Worm (Caenorhabditis elegans) whole organism, L3 larva: ENCODE measurements around the gene F45H10.5.

Experiments
- R02D3.7 ChIP-seq: fragments of 150-350 bp; optimal IDR thresholded peaks from 2 replicates; lab custom pipeline; 2014; ENCODE audit warnings: missing biosample characterization, missing genetic modification characterization
- ZK546.5 ChIP-seq: sonication (generic microtip); optimal IDR thresholded peaks from 2 replicates; lab custom pipeline; 2017; ENCODE audit warnings: missing biosample characterization, missing genetic modification characterization
- aly-2 ChIP-seq: fragments of 150-350 bp; optimal IDR thresholded peaks from 2 replicates; lab custom pipeline; 2014; ENCODE audit warnings: missing biosample characterization, missing genetic modification characterization
- ama-1 ChIP-seq: fragments of 150-350 bp; optimal IDR thresholded peaks from 2 replicates; lab custom pipeline; 2018
- ceh-16 ChIP-seq: sonication (generic microtip); optimal IDR thresholded peaks from 2 replicates; lab custom pipeline; 2017; ENCODE audit warnings: missing biosample characterization, missing genetic modification characterization
- ceh-28 ChIP-seq: fragments of 150-350 bp; optimal IDR thresholded peaks from 2 replicates; lab custom pipeline; 2014; ENCODE audit warnings: missing biosample characterization, missing genetic modification reagents, missing genetic modification characterization
- ceh-82 ChIP-seq: fragments of 150-350 bp; optimal IDR thresholded peaks from 2 replicates; lab custom pipeline; 2014; ENCODE audit warnings: missing biosample characterization, missing genetic modification characterization
- ceh-9 ChIP-seq: sonication (generic microtip); optimal IDR thresholded peaks from 2 replicates; lab custom pipeline; 2018; ENCODE audit warnings: missing biosample characterization, missing genetic modification characterization
- egl-27 ChIP-seq: sonication (generic microtip); optimal IDR thresholded peaks from 4 replicates; lab custom pipeline; 2017; ENCODE audit warnings: missing biosample characterization, missing genetic modification reagents, missing genetic modification characterization
- egl-5 ChIP-seq: fragments of 150-350 bp; optimal IDR thresholded peaks from 2 replicates; lab custom pipeline; 2017; ENCODE audit warnings: missing biosample characterization, missing genetic modification reagents, missing genetic modification characterization, inconsistent platforms
- elt-1 ChIP-seq: fragments of 150-350 bp; optimal IDR thresholded peaks from 2 replicates; lab custom pipeline; 2014; ENCODE audit warnings: missing biosample characterization, missing genetic modification characterization
- elt-2 ChIP-seq: sonication (generic microtip); optimal IDR thresholded peaks from 2 replicates; lab custom pipeline; 2016; ENCODE audit warnings: missing genetic modification reagents, mild to moderate bottlenecking, missing genetic modification characterization, missing compliant biosample characterization
- elt-3 ChIP-seq, 3 experiments: fragments of 150-350 bp in 1 of 3; sonication (generic microtip) in 2 of 3; optimal IDR thresholded peaks; 2 replicates in 2 of 3; 4 replicates in 1 of 3; lab custom pipeline; 2014 to 2017; ENCODE audit warnings: missing biosample characterization in 3 of 3, missing genetic modification characterization in 3 of 3
- eor-1 ChIP-seq, 2 experiments: fragments of 150-350 bp; optimal IDR thresholded peaks; 2 replicates each; lab custom pipeline; 2014 to 2018; ENCODE audit warnings: missing biosample characterization in 2 of 2, missing genetic modification characterization in 2 of 2
- fkh-2 ChIP-seq: fragments of 150-350 bp; optimal IDR thresholded peaks from 2 replicates; lab custom pipeline; 2014; ENCODE audit warnings: missing biosample characterization, missing genetic modification reagents, missing genetic modification characterization
- fos-1 ChIP-seq: fragments of 150-350 bp; optimal IDR thresholded peaks from 2 replicates; lab custom pipeline; 2014; ENCODE audit warnings: missing biosample characterization, missing genetic modification characterization
- hmg-11 ChIP-seq: sonication (generic microtip); optimal IDR thresholded peaks from 2 replicates; lab custom pipeline; 2016; ENCODE audit warnings: missing genetic modification characterization, missing compliant biosample characterization
- jun-1 ChIP-seq: fragments of 150-350 bp; optimal IDR thresholded peaks from 2 replicates; lab custom pipeline; 2014; ENCODE audit warnings: missing biosample characterization, missing genetic modification reagents, missing genetic modification characterization
- lin-15B ChIP-seq: fragments of 150-350 bp; optimal IDR thresholded peaks from 2 replicates; lab custom pipeline; 2014; ENCODE audit warnings: missing biosample characterization, missing genetic modification characterization
- lin-39 ChIP-seq: fragments of 150-350 bp; optimal IDR thresholded peaks from 2 replicates; lab custom pipeline; 2018; ENCODE audit warnings: missing biosample characterization, missing genetic modification reagents, missing genetic modification characterization
- mdl-1 ChIP-seq: fragments of 150-350 bp; optimal IDR thresholded peaks from 2 replicates; lab custom pipeline; 2014; ENCODE audit warnings: missing biosample characterization, missing genetic modification characterization
- mml-1 ChIP-seq: fragments of 150-350 bp; sonication (generic microtip); optimal IDR thresholded peaks from 3 replicates; lab custom pipeline; 2014; ENCODE audit warnings: missing biosample characterization, missing genetic modification characterization
- nfya-1 ChIP-seq: sonication (generic microtip); optimal IDR thresholded peaks from 2 replicates; lab custom pipeline; 2017; ENCODE audit warnings: missing genetic modification characterization, mild to moderate bottlenecking, missing compliant biosample characterization, antibody characterized with exemption, moderate library complexity; ENCODE audit not compliant: insufficient read depth
- nhr-11 ChIP-seq: fragments of 150-350 bp; optimal IDR thresholded peaks from 2 replicates; lab custom pipeline; 2014; ENCODE audit warnings: missing biosample characterization, missing genetic modification characterization
- nhr-12 ChIP-seq: fragments of 150-350 bp; optimal IDR thresholded peaks from 2 replicates; lab custom pipeline; 2014; ENCODE audit warnings: missing biosample characterization, missing genetic modification characterization
- nhr-23 ChIP-seq: fragments of 150-350 bp; optimal IDR thresholded peaks from 2 replicates; lab custom pipeline; 2014; ENCODE audit warnings: missing biosample characterization, missing genetic modification reagents, missing genetic modification characterization
- nhr-237 ChIP-seq: fragments of 150-350 bp; optimal IDR thresholded peaks from 2 replicates; lab custom pipeline; 2014; ENCODE audit warnings: missing biosample characterization, missing genetic modification characterization
- nhr-25 ChIP-seq: sonication (generic microtip); optimal IDR thresholded peaks from 2 replicates; lab custom pipeline; 2017; ENCODE audit warnings: missing biosample characterization, missing genetic modification characterization
- nhr-28 ChIP-seq: fragments of 150-350 bp; optimal IDR thresholded peaks from 2 replicates; lab custom pipeline; 2014; ENCODE audit warnings: missing biosample characterization, missing genetic modification characterization
- nhr-43 ChIP-seq: sonication (generic microtip); optimal IDR thresholded peaks from 2 replicates; lab custom pipeline; 2016; ENCODE audit warnings: mild to moderate bottlenecking, missing genetic modification characterization, missing compliant biosample characterization; ENCODE audit not compliant: poor library complexity, severe bottlenecking
- nhr-67 ChIP-seq: fragments of 150-350 bp; optimal IDR thresholded peaks from 2 replicates; lab custom pipeline; 2014; ENCODE audit warnings: missing biosample characterization, missing genetic modification characterization
- nhr-76 ChIP-seq: fragments of 150-350 bp; sonication (generic microtip); optimal IDR thresholded peaks from 5 replicates; lab custom pipeline; 2014; ENCODE audit warnings: missing biosample characterization, missing genetic modification characterization
- nhr-77 ChIP-seq: fragments of 150-350 bp; optimal IDR thresholded peaks from 2 replicates; lab custom pipeline; 2014; ENCODE audit warnings: missing biosample characterization, missing genetic modification characterization
- pha-4 ChIP-seq: fragments of 150-350 bp; optimal IDR thresholded peaks from 2 replicates; lab custom pipeline; 2014; ENCODE audit warnings: missing biosample characterization, missing genetic modification reagents, missing genetic modification characterization
- pqm-1 ChIP-seq: fragments of 150-350 bp; optimal IDR thresholded peaks from 2 replicates; lab custom pipeline; 2017; ENCODE audit warnings: missing biosample characterization, missing genetic modification characterization, inconsistent platforms
- sea-2 ChIP-seq: fragments of 150-350 bp; sonication (generic microtip); optimal IDR thresholded peaks from 4 replicates; lab custom pipeline; 2014; ENCODE audit warnings: missing biosample characterization, missing genetic modification reagents, missing genetic modification characterization
- skn-1 ChIP-seq: fragments of 150-350 bp; optimal IDR thresholded peaks from 2 replicates; lab custom pipeline; 2014; ENCODE audit warnings: missing biosample characterization, missing genetic modification characterization
- tbx-2 ChIP-seq: sonication (generic microtip); optimal IDR thresholded peaks from 2 replicates; lab custom pipeline; 2016; ENCODE audit warnings: mild to moderate bottlenecking, missing genetic modification characterization, missing compliant biosample characterization
- unc-39 ChIP-seq: sonication (generic microtip); optimal IDR thresholded peaks from 4 replicates; lab custom pipeline; 2017; ENCODE audit warnings: missing biosample characterization, missing genetic modification characterization
- zag-1 ChIP-seq: fragments of 150-350 bp; optimal IDR thresholded peaks from 2 replicates; lab custom pipeline; 2014; ENCODE audit warnings: missing biosample characterization, missing genetic modification characterization

F45H10.5 gene

DNA sequence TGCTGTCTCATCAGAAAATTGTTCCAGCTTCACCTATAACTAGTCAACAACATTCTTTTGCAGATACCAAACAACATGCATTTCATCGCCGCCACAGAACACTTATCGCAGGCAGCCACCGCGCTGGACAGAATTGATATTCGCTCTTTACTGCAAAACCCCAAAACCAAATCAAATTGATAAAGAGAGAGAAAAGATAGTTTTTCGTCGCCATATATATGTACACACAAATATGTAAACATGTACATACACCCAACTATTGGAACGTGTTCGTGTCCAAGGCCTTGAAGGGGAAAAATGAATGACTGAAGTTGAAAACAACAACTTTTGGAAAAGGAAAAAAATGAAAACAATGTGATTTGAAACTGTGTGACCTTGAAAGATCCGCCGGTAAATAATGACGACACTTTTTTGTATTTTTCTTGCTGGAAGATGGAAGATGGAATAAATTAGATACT, 36.3 kb upstream of the F45H10.5 start:
- TF ChIP-seq pha-4 (peak; percentile 89), jun-1 (tag; lab: Kevin White, UChicago) (peak; percentile 73), skn-1 (tag; lab: Kevin White, UChicago) (peak; percentile 28), pqm-1 (tag; lab: Kevin White, UChicago) (peak; percentile 87), elt-2 (tag; lab: Kevin White, UChicago) (peak; percentile 93), nfya-1 (tag; lab: Kevin White, UChicago) (peak; percentile 24), lin-15B (no peak), nhr-43 (tag; lab: Kevin White, UChicago) (peak; percentile 33), hmg-11 (tag; lab: Kevin White, UChicago) (no peak), elt-3 (tag; optimal IDR thresholded peaks at IDR 0.05; lab: Kevin White, UChicago) (peak in 1 of 3 experiments; percentile 26), nhr-12 (tag; lab: Kevin White, UChicago) (no peak), nhr-25 (tag; lab: Kevin White, UChicago) (peak; percentile 76)

DNA sequence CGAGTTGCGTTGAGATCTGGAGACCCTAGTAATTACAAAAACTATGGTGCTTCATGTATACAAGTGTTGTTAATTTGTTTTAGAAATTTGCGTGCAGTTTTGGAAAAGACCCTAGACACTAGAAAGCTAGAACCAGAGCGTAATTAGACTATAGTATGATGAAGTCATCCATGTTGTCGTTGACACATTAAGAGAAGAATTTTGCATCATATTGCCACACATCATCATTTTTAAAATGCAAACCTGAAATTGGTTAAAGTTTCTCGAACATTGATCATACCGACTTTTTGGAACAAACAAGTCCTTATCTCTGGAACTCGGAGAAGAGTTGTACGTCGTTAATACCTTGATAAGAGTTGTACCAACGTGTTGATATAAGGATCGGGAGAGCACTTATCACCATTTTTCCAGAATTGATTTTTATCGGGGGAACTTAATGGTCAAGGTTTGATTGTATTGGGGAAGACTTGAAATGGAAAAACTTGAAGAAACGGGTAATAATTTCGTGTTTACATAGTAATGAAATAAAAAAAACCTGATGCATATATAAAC, 33.8 kb upstream of the F45H10.5 start:
- TF ChIP-seq ceh-28 (tag; lab: Kevin White, UChicago) (peak; percentile 30), egl-27 (no peak), elt-2 (tag; lab: Kevin White, UChicago) (peak; percentile 98), jun-1 (tag; lab: Kevin White, UChicago) (peak; percentile 25), ama-1 (lab: Kevin White, UChicago) (peak; percentile 19), ZK546.5 (tag; lab: Kevin White, UChicago) (no peak), unc-39 (tag; lab: Kevin White, UChicago) (no peak), nhr-43 (tag; lab: Kevin White, UChicago) (no peak), nhr-77 (no peak), lin-15B (no peak), pqm-1 (tag; lab: Kevin White, UChicago) (peak; percentile 92), nhr-67 (tag; lab: Kevin White, UChicago) (no peak), nhr-25 (tag; lab: Kevin White, UChicago) (no peak), elt-3 (tag; optimal IDR thresholded peaks at IDR 0.05; lab: Kevin White, UChicago) (no peak), eor-1 (tag; optimal IDR thresholded peaks at IDR 0.05; lab: Kevin White, UChicago) (no peak), mdl-1 (tag; lab: Kevin White, UChicago) (no peak), ceh-16 (tag; lab: Kevin White, UChicago) (no peak), zag-1 (no peak), ceh-9 (tag; lab: Kevin White, UChicago) (no peak), nfya-1 (tag; lab: Kevin White, UChicago) (no peak), fkh-2 (tag; lab: Kevin White, UChicago) (no peak), nhr-237 (no peak), fos-1 (tag; lab: Kevin White, UChicago) (no peak), nhr-23 (tag; lab: Kevin White, UChicago) (no peak), lin-39 (tag; lab: Kevin White, UChicago) (no peak), elt-1 (tag; lab: Kevin White, UChicago) (no peak), R02D3.7 (tag; lab: Kevin White, UChicago) (no peak), aly-2 (tag; lab: Kevin White, UChicago) (no peak), ceh-82 (tag; lab: Kevin White, UChicago) (no peak), hmg-11 (tag; lab: Kevin White, UChicago) (no peak), pha-4 (peak; percentile 46), nhr-28 (no peak), skn-1 (tag; lab: Kevin White, UChicago) (peak; percentile 50), nhr-11 (tag; lab: Kevin White, UChicago) (no peak), mml-1 (no peak)

ce11 chrII:13469043-13469652, 32.5 kb upstream of the F45H10.5 start, which contains the start of gene E01G4.3:
TSS of gene E01G4.3 (minus strand) at chrII:13469602.
- no peak for TF ChIP-seq egl-5 (tag; lab: Kevin White, UChicago)
- peak; percentile 69 for TF ChIP-seq nhr-11 (tag; lab: Kevin White, UChicago)
- peak; percentile 3 for TF ChIP-seq tbx-2 (tag; lab: Kevin White, UChicago)
- peak; percentile 83 for TF ChIP-seq egl-27
- peak; percentile 2 for TF ChIP-seq skn-1 (tag; lab: Kevin White, UChicago)
- no peak for TF ChIP-seq ceh-9 (tag; lab: Kevin White, UChicago)
- no peak for TF ChIP-seq nhr-77
- peak; percentile 93 for TF ChIP-seq jun-1 (tag; lab: Kevin White, UChicago)
- TF ChIP-seq sea-2 (GFP tag; lab: Kevin White, UChicago), result no peak
- peak; percentile 98 for TF ChIP-seq pqm-1 (tag; lab: Kevin White, UChicago)
- peak; percentile 69 for TF ChIP-seq mdl-1 (tag; lab: Kevin White, UChicago)
- no peak for TF ChIP-seq nhr-76 (tag; lab: Kevin White, UChicago)
- peak; percentile 84 for TF ChIP-seq nhr-43 (tag; lab: Kevin White, UChicago)
- TF ChIP-seq nhr-25 (tag; lab: Kevin White, UChicago), result peak; percentile 90
- peak in 2 of 3 experiments; percentile 20 to 62 for TF ChIP-seq elt-3 (tag; optimal IDR thresholded peaks at IDR 0.05; lab: Kevin White, UChicago)
- peak; percentile 71 for TF ChIP-seq nhr-23 (tag; lab: Kevin White, UChicago)
- TF ChIP-seq nfya-1 (tag; lab: Kevin White, UChicago), result peak; percentile 79
- TF ChIP-seq mml-1, result peak; percentile 92
- TF ChIP-seq ceh-28 (tag; lab: Kevin White, UChicago), result peak; percentile 80
- TF ChIP-seq elt-2 (tag; lab: Kevin White, UChicago), result peak; percentile 92
- TF ChIP-seq pha-4, result peak; percentile 3
